Worm (Caenorhabditis elegans) whole organism, young adult: Measurements from ENCODE around the gene ears-2.

Experiments used
- C17E4.6 ChIP-seq: fragments of 200-800 bp; sonication (Bioruptor generic); IDR thresholded peaks from 2 replicates; pipeline ENCODE4 v1.3.6; 2022; ENCODE audit warnings: missing genetic modification reagents, missing genetic modification characterization, missing compliant biosample characterization
- F22D6.2 ChIP-seq: sonication (generic microtip); optimal IDR thresholded peaks from 2 replicates; lab custom pipeline; 2016; ENCODE audit warnings: mild to moderate bottlenecking, missing genetic modification characterization, missing compliant biosample characterization
- F57C9.4 ChIP-seq: sonication (generic microtip); optimal IDR thresholded peaks from 2 replicates; lab custom pipeline; 2017; ENCODE audit warnings: mild to moderate bottlenecking, missing genetic modification characterization, missing compliant biosample characterization
- K11D2.4 ChIP-seq: fragments of 200-800 bp; sonication (Bioruptor generic); IDR thresholded peaks from 2 replicates; pipeline ENCODE4 v1.3.6; 2022; ENCODE audit warnings: missing genetic modification reagents, missing genetic modification characterization, missing compliant biosample characterization
- Y56A3A.18 ChIP-seq: fragments of 200-800 bp; sonication (Bioruptor generic); IDR thresholded peaks from 2 replicates; pipeline ENCODE4 v1.3.6; 2022; ENCODE audit warnings: missing genetic modification reagents, missing genetic modification characterization, missing compliant biosample characterization
- Y67H2A.10 ChIP-seq: fragments of 200-800 bp; sonication (Bioruptor generic); conservative IDR thresholded peaks from 2 replicates; pipeline ENCODE4 v1.3.6; 2022; ENCODE audit warnings: missing genetic modification reagents, missing genetic modification characterization, missing compliant biosample characterization
- ZK185.1 ChIP-seq: sonication (generic microtip); optimal IDR thresholded peaks from 2 replicates; lab custom pipeline; 2016; ENCODE audit warnings: mild to moderate bottlenecking, missing genetic modification characterization, missing compliant biosample characterization; ENCODE audit not compliant: poor library complexity, severe bottlenecking
- aptf-2 ChIP-seq: fragments of 200-800 bp; sonication (Bioruptor generic); conservative IDR thresholded peaks from 2 replicates; pipeline ENCODE4 v1.3.6; 2022; ENCODE audit warnings: missing genetic modification reagents, missing genetic modification characterization, missing compliant biosample characterization
- attf-6 ChIP-seq: fragments of 200-800 bp; sonication (Bioruptor generic); IDR thresholded peaks from 2 replicates; pipeline ENCODE4 v1.3.6; 2022; ENCODE audit warnings: missing genetic modification reagents, missing genetic modification characterization, missing compliant biosample characterization
- bed-1 ChIP-seq: fragments of 200-800 bp; sonication (Bioruptor generic); IDR thresholded peaks from 2 replicates; pipeline ENCODE4 v1.3.6; 2022; ENCODE audit warnings: missing genetic modification reagents, missing genetic modification characterization, missing compliant biosample characterization
- ccch-3 ChIP-seq: fragments of 200-800 bp; sonication (Bioruptor generic); optimal IDR thresholded peaks from 2 replicates; lab custom pipeline; 2018; ENCODE audit warnings: mild to moderate bottlenecking, missing genetic modification characterization, missing compliant biosample characterization
- cebp-1 ChIP-seq, 2 experiments: fragments of 200-800 bp in 1 of 2; sonication (Bioruptor generic) in 1 of 2; sonication (generic microtip) in 1 of 2; IDR thresholded peaks in 1 of 2; optimal IDR thresholded peaks in 1 of 2; 2 replicates each; pipeline versions ENCODE4 v1.3.6 to Lab custom; 2017 to 2022; ENCODE audit warnings: missing compliant biosample characterization in 2 of 2, missing genetic modification characterization in 2 of 2, mild to moderate bottlenecking in 1 of 2, missing genetic modification reagents in 1 of 2, moderate library complexity in 1 of 2
- ceh-100 ChIP-seq: fragments of 200-800 bp; sonication (Bioruptor generic); IDR thresholded peaks from 2 replicates; pipeline ENCODE4 v1.3.6; 2022; ENCODE audit warnings: missing genetic modification reagents, missing genetic modification characterization, missing compliant biosample characterization
- ceh-27 ChIP-seq: fragments of 200-800 bp; sonication (Bioruptor generic); optimal IDR thresholded peaks from 2 replicates; lab custom pipeline; 2018; ENCODE audit warnings: mild to moderate bottlenecking, missing genetic modification characterization, moderate library complexity, missing compliant biosample characterization
- ceh-40 ChIP-seq: fragments of 200-800 bp; sonication (Bioruptor generic); IDR thresholded peaks from 2 replicates; pipeline ENCODE4 v1.3.6; 2022; ENCODE audit warnings: missing genetic modification characterization, missing compliant biosample characterization
- ceh-79 ChIP-seq: sonication (generic microtip); optimal IDR thresholded peaks from 2 replicates; lab custom pipeline; 2017; ENCODE audit warnings: mild to moderate bottlenecking, missing genetic modification characterization, missing compliant biosample characterization
- dox-1 ChIP-seq: fragments of 200-800 bp; sonication (Bioruptor generic); IDR thresholded peaks from 2 replicates; pipeline ENCODE4 v1.3.6; 2022; ENCODE audit warnings: missing genetic modification reagents, missing genetic modification characterization, missing compliant biosample characterization
- dpff-1 ChIP-seq: sonication (generic microtip); optimal IDR thresholded peaks from 2 replicates; lab custom pipeline; 2017; ENCODE audit warnings: mild to moderate bottlenecking, missing genetic modification characterization, missing compliant biosample characterization
- egl-18 ChIP-seq: fragments of 200-800 bp; sonication (Bioruptor generic); IDR thresholded peaks from 2 replicates; pipeline ENCODE4 v1.3.6; 2022; ENCODE audit warnings: missing genetic modification reagents, missing genetic modification characterization, missing compliant biosample characterization
- fkh-3 ChIP-seq: sonication (generic microtip); optimal IDR thresholded peaks from 2 replicates; lab custom pipeline; 2016; ENCODE audit warnings: mild to moderate bottlenecking, missing genetic modification characterization, missing compliant biosample characterization
- gei-17 ChIP-seq: fragments of 200-800 bp; sonication (Bioruptor generic); optimal IDR thresholded peaks from 2 replicates; lab custom pipeline; 2018; ENCODE audit warnings: mild to moderate bottlenecking, missing genetic modification characterization, missing compliant biosample characterization
- hlh-26 ChIP-seq: fragments of 200-800 bp; sonication (Bioruptor generic); conservative IDR thresholded peaks from 2 replicates; pipeline ENCODE4 v1.3.6; 2022; ENCODE audit warnings: missing genetic modification reagents, missing genetic modification characterization, missing compliant biosample characterization
- hmg-1.2 ChIP-seq: fragments of 200-800 bp; sonication (Bioruptor generic); IDR thresholded peaks from 2 replicates; pipeline ENCODE4 v1.3.6; 2022; ENCODE audit warnings: missing genetic modification reagents, missing genetic modification characterization, missing compliant biosample characterization
- hmg-20 ChIP-seq: fragments of 200-800 bp; sonication (Bioruptor generic); IDR thresholded peaks from 2 replicates; pipeline ENCODE4 v1.3.6; 2022; ENCODE audit warnings: missing genetic modification reagents, missing genetic modification characterization, missing compliant biosample characterization
- hsf-1 ChIP-seq: fragments of 200-800 bp; sonication (Bioruptor generic); IDR thresholded peaks from 2 replicates; pipeline ENCODE4 v1.3.6; 2022; ENCODE audit warnings: missing genetic modification reagents, missing genetic modification characterization, missing compliant biosample characterization
- let-607 ChIP-seq, 2 experiments: fragments of 200-800 bp in 1 of 2; sonication (Bioruptor generic) in 1 of 2; sonication (generic microtip) in 1 of 2; optimal IDR thresholded peaks; 2 replicates each; lab custom pipeline; 2016 to 2018; ENCODE audit warnings: mild to moderate bottlenecking in 2 of 2, missing compliant biosample characterization in 2 of 2, missing genetic modification characterization in 2 of 2, moderate library complexity in 2 of 2, missing genotype in 1 of 2
- lin-26 ChIP-seq: fragments of 200-800 bp; sonication (Bioruptor generic); IDR thresholded peaks from 2 replicates; pipeline ENCODE4 v1.3.6; 2022; ENCODE audit warnings: missing genetic modification reagents, missing genetic modification characterization, missing compliant biosample characterization
- lin-35 ChIP-seq, 3 experiments: fragments of 150-350 bp in 2 of 3; sonication (generic microtip) in 1 of 3; optimal IDR thresholded peaks; 2 replicates each; lab custom pipeline; 2014 to 2018; ENCODE audit warnings: missing biosample characterization in 3 of 3, missing genetic modification characterization in 3 of 3, missing genetic modification reagents in 3 of 3
- lin-54 ChIP-seq: fragments of 200-800 bp; sonication (Bioruptor generic); optimal IDR thresholded peaks from 2 replicates; lab custom pipeline; 2018; ENCODE audit warnings: mild to moderate bottlenecking, missing genetic modification characterization, missing compliant biosample characterization
- madf-10 ChIP-seq: sonication (generic microtip); optimal IDR thresholded peaks from 2 replicates; lab custom pipeline; 2016; ENCODE audit warnings: mild to moderate bottlenecking, missing genetic modification characterization, missing compliant biosample characterization
- madf-6 ChIP-seq: fragments of 200-800 bp; sonication (Bioruptor generic); IDR thresholded peaks from 2 replicates; pipeline ENCODE4 v1.3.6; 2022; ENCODE audit warnings: missing genetic modification reagents, missing genetic modification characterization, missing compliant biosample characterization
- mel-28 ChIP-seq: sonication (generic microtip); optimal IDR thresholded peaks from 2 replicates; lab custom pipeline; 2016; ENCODE audit warnings: borderline replicate concordance, mild to moderate bottlenecking, missing genetic modification characterization, missing compliant biosample characterization
- mxl-1 ChIP-seq: sonication (generic microtip); optimal IDR thresholded peaks from 2 replicates; lab custom pipeline; 2016; ENCODE audit warnings: missing genetic modification characterization, missing compliant biosample characterization
- nfyb-1 ChIP-seq: fragments of 200-800 bp; sonication (Bioruptor generic); IDR thresholded peaks from 2 replicates; pipeline ENCODE4 v1.3.6; 2022; ENCODE audit warnings: missing genetic modification reagents, missing genetic modification characterization, missing compliant biosample characterization
- nhr-90 ChIP-seq: sonication (generic microtip); optimal IDR thresholded peaks from 2 replicates; lab custom pipeline; 2016; ENCODE audit warnings: missing genotype, mild to moderate bottlenecking, missing genetic modification characterization, missing compliant biosample characterization
- pbrm-1 ChIP-seq: fragments of 200-800 bp; sonication (Bioruptor generic); IDR thresholded peaks from 2 replicates; pipeline ENCODE4 v1.3.6; 2022; ENCODE audit warnings: missing genetic modification reagents, missing genetic modification characterization, missing compliant biosample characterization
- repo-1 ChIP-seq: sonication (generic microtip); optimal IDR thresholded peaks from 2 replicates; lab custom pipeline; 2017; ENCODE audit warnings: mild to moderate bottlenecking, missing genetic modification characterization, missing compliant biosample characterization
- sdz-38 ChIP-seq: sonication (generic microtip); optimal IDR thresholded peaks from 2 replicates; lab custom pipeline; 2016; ENCODE audit warnings: missing genotype, missing genetic modification characterization, missing compliant biosample characterization
- sea-2 ChIP-seq: fragments of 200-800 bp; sonication (Bioruptor generic); IDR thresholded peaks from 2 replicates; pipeline ENCODE4 v1.3.6; 2022; ENCODE audit warnings: missing genetic modification characterization, missing compliant biosample characterization
- sptf-2 ChIP-seq: fragments of 200-800 bp; sonication (Bioruptor generic); optimal IDR thresholded peaks from 2 replicates; lab custom pipeline; 2018; ENCODE audit warnings: mild to moderate bottlenecking, missing genetic modification characterization, missing compliant biosample characterization
- tbp1 ChIP-seq: fragments of 200-800 bp; sonication (Bioruptor generic); optimal IDR thresholded peaks from 2 replicates; lab custom pipeline; 2018; ENCODE audit warnings: mild to moderate bottlenecking, missing genetic modification characterization, missing compliant biosample characterization
- tlf-1 ChIP-seq: fragments of 200-800 bp; sonication (Bioruptor generic); optimal IDR thresholded peaks from 2 replicates; lab custom pipeline; 2018; ENCODE audit warnings: mild to moderate bottlenecking, missing genetic modification characterization, missing compliant biosample characterization
- unc-62 ChIP-seq: fragments of 150-350 bp; optimal IDR thresholded peaks from 2 replicates; lab custom pipeline; 2014; ENCODE audit warnings: missing biosample characterization, missing genetic modification reagents, missing genetic modification characterization
- zfh-2 ChIP-seq: fragments of 200-800 bp; sonication (Bioruptor generic); conservative IDR thresholded peaks from 2 replicates; pipeline ENCODE4 v1.3.6; 2022; ENCODE audit warnings: missing genetic modification reagents, missing genetic modification characterization, missing compliant biosample characterization
- ztf-18 ChIP-seq: sonication (generic microtip); optimal IDR thresholded peaks from 2 replicates; lab custom pipeline; 2016; ENCODE audit warnings: missing genotype, mild to moderate bottlenecking, missing genetic modification characterization, missing compliant biosample characterization
- ztf-25 ChIP-seq: fragments of 200-800 bp; sonication (Bioruptor generic); IDR thresholded peaks from 2 replicates; pipeline ENCODE4 v1.3.6; 2022; ENCODE audit warnings: missing genetic modification reagents, missing genetic modification characterization, missing compliant biosample characterization
- ztf-6 ChIP-seq: fragments of 200-800 bp; sonication (Bioruptor generic); IDR thresholded peaks from 2 replicates; pipeline ENCODE4 v1.3.6; 2022; ENCODE audit warnings: missing genetic modification reagents, missing genetic modification characterization, missing compliant biosample characterization

ears-2 gene

DNA sequence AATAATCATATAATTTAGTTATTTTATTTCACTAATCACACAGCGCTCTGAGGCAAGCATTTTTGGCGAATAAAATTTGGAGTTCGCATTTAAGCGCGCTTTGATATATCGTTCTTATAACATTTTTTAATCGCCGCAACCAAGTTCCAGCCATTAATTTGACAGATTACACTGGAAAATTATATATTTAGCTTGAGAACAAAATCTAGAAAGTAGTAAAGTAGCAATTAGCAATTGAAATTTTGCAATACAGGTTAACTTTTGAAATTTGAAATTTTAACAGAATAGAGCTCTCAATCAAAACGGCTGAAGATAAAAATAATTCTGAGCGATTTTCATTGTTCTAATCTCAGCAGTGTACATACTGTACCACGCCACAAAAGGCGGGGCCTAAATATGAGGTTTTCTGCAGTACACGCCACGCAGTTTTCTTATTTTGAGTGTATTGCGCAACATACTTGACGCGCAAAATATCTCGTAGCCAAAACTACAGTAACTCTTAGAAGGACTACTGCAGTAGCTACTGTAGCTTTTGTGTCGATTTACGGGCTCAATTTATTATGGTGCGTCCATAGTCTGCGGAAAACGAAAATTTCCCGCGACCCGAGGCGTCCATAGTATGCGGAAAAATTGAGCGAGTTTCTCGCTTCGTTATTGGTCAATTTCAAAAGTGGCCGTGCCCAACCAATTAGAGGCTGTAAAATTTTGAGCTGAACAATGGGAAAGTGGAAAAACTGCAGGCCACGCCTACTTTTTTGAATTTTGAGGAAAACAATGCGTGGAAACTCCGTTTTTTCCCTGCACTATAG is 37.0 kb upstream of the ears-2 start:
- TF ChIP-seq hmg-1.2 (GFP tag; lab: Robert Waterston, UW) = no peak; the same call in 1 of the 2 replicates
- peak; percentile 59 for TF ChIP-seq madf-6 (GFP tag; lab: Robert Waterston, UW)
- TF ChIP-seq dox-1 (GFP tag; lab: Robert Waterston, UW) = no peak
- 0 out of 2 replicates have a peak, but pooled peaks have one; percentile 22 for TF ChIP-seq nfyb-1 (GFP tag; lab: Robert Waterston, UW)
- TF ChIP-seq zfh-2 = no peak
- TF ChIP-seq gei-17 (GFP tag; lab: Kevin White, UChicago) = no peak
- TF ChIP-seq ceh-27 (GFP tag; lab: Kevin White, UChicago) = no peak
- no peak for TF ChIP-seq cebp-1 (GFP tag; IDR thresholded peaks at IDR 0.05; lab: Robert Waterston, UW)
- TF ChIP-seq cebp-1 (tag; optimal IDR thresholded peaks at IDR 0.05; lab: Kevin White, UChicago) = peak; percentile 12
- no peak for TF ChIP-seq ztf-6 (GFP tag; lab: Robert Waterston, UW)
- no peak for TF ChIP-seq Y67H2A.10 (GFP tag; lab: Robert Waterston, UW)
- TF ChIP-seq F57C9.4 (tag; lab: Kevin White, UChicago) = peak; percentile 16
- TF ChIP-seq C17E4.6 = 0 out of 2 replicates have a peak, but pooled peaks have one; percentile 43
- no peak for TF ChIP-seq F22D6.2 (tag; lab: Kevin White, UChicago)
- no peak for TF ChIP-seq repo-1 (tag; lab: Kevin White, UChicago)
- TF ChIP-seq nhr-90 (tag; lab: Kevin White, UChicago) = no peak
- peak; percentile 50 for TF ChIP-seq tlf-1
- no peak for TF ChIP-seq mxl-1 (tag; lab: Kevin White, UChicago)
- TF ChIP-seq dpff-1 = peak; percentile 61
- no peak for TF ChIP-seq aptf-2 (GFP tag; lab: Robert Waterston, UW)
- peak; percentile 66 for TF ChIP-seq hsf-1
- TF ChIP-seq hlh-26 (GFP tag; lab: Robert Waterston, UW) = no peak
- TF ChIP-seq fkh-3 (tag; lab: Kevin White, UChicago) = no peak
- TF ChIP-seq ceh-100 (GFP tag; lab: Robert Waterston, UW) = no peak
- TF ChIP-seq unc-62 = no peak
- no peak for TF ChIP-seq ZK185.1 (tag; lab: Kevin White, UChicago)
- TF ChIP-seq ztf-18 (tag; lab: Kevin White, UChicago) = no peak
- TF ChIP-seq K11D2.4 = no peak
- no peak for TF ChIP-seq sea-2 (GFP tag; lab: Robert Waterston, UW)
- TF ChIP-seq madf-10 (tag; lab: Kevin White, UChicago) = no peak
- peak; percentile 9; the same call in 1 of the 2 replicates for TF ChIP-seq pbrm-1
- no peak for TF ChIP-seq Y56A3A.18 (GFP tag; lab: Robert Waterston, UW)
- TF ChIP-seq attf-6 (GFP tag; lab: Robert Waterston, UW) = 0 out of 2 replicates have a peak, but pooled peaks have one; percentile 53
- TF ChIP-seq sptf-2 = no peak
- no peak for TF ChIP-seq ceh-40
- no peak for TF ChIP-seq ccch-3 (GFP tag; lab: Kevin White, UChicago)
- TF ChIP-seq mel-28 (tag; lab: Kevin White, UChicago) = no peak
- no peak for TF ChIP-seq ceh-79
- TF ChIP-seq egl-18 (GFP tag; lab: Robert Waterston, UW) = no peak
- TF ChIP-seq hmg-20 (GFP tag; lab: Robert Waterston, UW) = no peak
- no peak for TF ChIP-seq let-607 (tag; optimal IDR thresholded peaks at IDR 0.05; lab: Kevin White, UChicago)
- no peak for TF ChIP-seq sdz-38 (tag; lab: Kevin White, UChicago)
- peak; percentile 17 for TF ChIP-seq tbp1 (GFP tag; lab: Kevin White, UChicago)
- peak; percentile 32 for TF ChIP-seq lin-54 (GFP tag; lab: Kevin White, UChicago)
- TF ChIP-seq bed-1 = no peak
- no peak for TF ChIP-seq ztf-25
- peak; percentile 65; the same call in 1 of the 2 replicates for TF ChIP-seq lin-26 (GFP tag; lab: Robert Waterston, UW)
- no peak for TF ChIP-seq lin-35 (GFP tag; optimal IDR thresholded peaks at IDR 0.05; lab: Kevin White, UChicago)
